Fruit fly (Drosophila melanogaster): Measurements from ENCODE around the gene CG10749.

The CG10749 gene

dm6 chr3L:13022854-13023560 lies 50.7 kb downstream of the CG10749 start, which contains the start of gene RpS12 (continued):
- TF ChIP-seq ATbp (GFP tag; optimal IDR thresholded peaks at IDR 0.05) = peak; percentile 72
- TF ChIP-seq CG30020 (tag; optimal IDR thresholded peaks at IDR 0.05) = peak; percentile 81
- peak; percentile 88 for TF ChIP-seq bbx (GFP tag; IDR thresholded peaks at IDR 0.05; ENCODE audit: partially characterized antibody)
- peak; percentile 84 for TF ChIP-seq CG7357 (GFP tag; IDR thresholded peaks at IDR 0.05)
- peak; percentile 64 for TF ChIP-seq CG12236 (GFP tag; optimal IDR thresholded peaks at IDR 0.05)
- peak; percentile 34 for TF ChIP-seq Sox102F (GFP tag; optimal IDR thresholded peaks at IDR 0.05)
- peak; percentile 79 for TF ChIP-seq sr (GFP tag; IDR thresholded peaks at IDR 0.05)
- peak in 1 of 3 experiments; percentile 59 for TF ChIP-seq Stat92E (GFP tag; optimal IDR thresholded peaks at IDR 0.05)
- TF ChIP-seq grn (GFP tag; optimal IDR thresholded peaks at IDR 0.05) = no peak
- TF ChIP-seq chif (GFP tag; optimal IDR thresholded peaks at IDR 0.05) = peak; percentile 50 to 75
- TF ChIP-seq CG3163 (GFP tag; optimal IDR thresholded peaks at IDR 0.05) = peak; percentile 70
- peak; percentile 56 to 74 for TF ChIP-seq Hr51 (GFP tag; optimal IDR thresholded peaks at IDR 0.05)
- peak; percentile 93 for TF ChIP-seq CG1603 (tag; optimal IDR thresholded peaks at IDR 0.05)
- peak; percentile 37 for TF ChIP-seq gcm (GFP tag; optimal IDR thresholded peaks at IDR 0.05)
- peak; percentile 82 for TF ChIP-seq CHES-1-like (GFP tag; optimal IDR thresholded peaks at IDR 0.05)
- TF ChIP-seq ci (GFP tag; IDR thresholded peaks at IDR 0.05) = peak; percentile 95
- peak; percentile 70 for TF ChIP-seq CG7839 (tag; optimal IDR thresholded peaks at IDR 0.05)
- TF ChIP-seq CG11247 (GFP tag; IDR thresholded peaks at IDR 0.05) = peak; percentile 85
- no peak for TF ChIP-seq zf30C (GFP tag; optimal IDR thresholded peaks at IDR 0.05)
- TF ChIP-seq dati (GFP tag; IDR thresholded peaks at IDR 0.05) = peak; percentile 20; the same call in 1 of the 2 replicates
- peak; percentile 77 for TF ChIP-seq vnd (GFP tag; IDR thresholded peaks at IDR 0.05; ENCODE audit: partially characterized antibody)
- TF ChIP-seq Abd-B (GFP tag; optimal IDR thresholded peaks at IDR 0.05) = no peak
- peak in 1 of 2 experiments; percentile 62 for TF ChIP-seq insv (GFP tag; optimal IDR thresholded peaks at IDR 0.05)
- peak; percentile 80 for TF ChIP-seq row (GFP tag; IDR thresholded peaks at IDR 0.05)
- TF ChIP-seq NC2α (GFP tag; optimal IDR thresholded peaks at IDR 0.05) = peak; percentile 67
- TF ChIP-seq CG33557 (GFP tag; optimal IDR thresholded peaks at IDR 0.05) = peak; percentile 34
- TF ChIP-seq HHEX (GFP tag; optimal IDR thresholded peaks at IDR 0.05) = peak; percentile 85
- peak; percentile 65 for TF ChIP-seq CG2120 (GFP tag; optimal IDR thresholded peaks at IDR 0.05)
- peak; percentile 86 for TF ChIP-seq CG42726 (GFP tag; IDR thresholded peaks at IDR 0.05; ENCODE audit: partially characterized antibody)
- TF ChIP-seq Doc3 (GFP tag; IDR thresholded peaks at IDR 0.05; ENCODE audit: partially characterized antibody) = peak; percentile 52; the same call in 1 of the 3 replicates
- TF ChIP-seq CG6689 (GFP tag; IDR thresholded peaks at IDR 0.05) = peak; percentile 36; the same call in 1 of the 2 replicates
- peak; percentile 28 for TF ChIP-seq CG10147 (GFP tag; optimal IDR thresholded peaks at IDR 0.05)
- peak; percentile 65 for TF ChIP-seq dmrt11E (tag; optimal IDR thresholded peaks at IDR 0.05)
- TF ChIP-seq CG31388 (GFP tag; optimal IDR thresholded peaks at IDR 0.05) = no peak
- TF ChIP-seq slbo (GFP tag; IDR thresholded peaks at IDR 0.05) = peak; percentile 83
- TF ChIP-seq cato (GFP tag; optimal IDR thresholded peaks at IDR 0.05; ENCODE audit: borderline replicate concordance) = peak; percentile 58
- peak; percentile 89 for TF ChIP-seq B-H2 (GFP tag; optimal IDR thresholded peaks at IDR 0.05)
- peak; percentile 77 for TF ChIP-seq CG9727 (GFP tag; optimal IDR thresholded peaks at IDR 0.05)
- no peak for TF ChIP-seq Lim3 (GFP tag; IDR thresholded peaks at IDR 0.05)
- TF ChIP-seq pita (GFP tag; optimal IDR thresholded peaks at IDR 0.05) = no peak
- TF ChIP-seq CG7745 (tag; optimal IDR thresholded peaks at IDR 0.05) = peak; percentile 51
- TF ChIP-seq CG2129 (GFP tag; IDR thresholded peaks at IDR 0.05; ENCODE audit: partially characterized antibody) = peak; percentile 52
- peak; percentile 54 for TF ChIP-seq dmrt99B (tag; optimal IDR thresholded peaks at IDR 0.05)
- peak; percentile 80 for TF ChIP-seq CG34422 (GFP tag; IDR thresholded peaks at IDR 0.05)
- TF ChIP-seq BtbVII (GFP tag; optimal IDR thresholded peaks at IDR 0.05) = peak; percentile 77
- TF ChIP-seq CG4854 (GFP tag; optimal IDR thresholded peaks at IDR 0.05) = peak; percentile 71
- peak; percentile 92 for TF ChIP-seq CG9932 (GFP tag; IDR thresholded peaks at IDR 0.05)
